Fruit fly (Drosophila melanogaster) whole organism, embryonic: ENCODE results near the gene CG13074.

Experiments
- CG10209 ChIP-seq: fragments of 200-800 bp; sonication (Bioruptor generic); optimal IDR thresholded peaks from 3 replicates; lab custom pipeline; 2017; ENCODE audit warnings: missing biosample characterization, mild to moderate bottlenecking, missing genetic modification characterization, missing genetic modification reagents
- CG11696 ChIP-seq: fragments of 200-800 bp; sonication (Bioruptor generic); IDR thresholded peaks from 2 replicates; pipeline ENCODE4 v1.3.6; 2022; ENCODE audit warnings: missing biosample characterization, missing genetic modification characterization
- CG13775 ChIP-seq: fragments of 200-800 bp; sonication (Bioruptor generic); optimal IDR thresholded peaks from 3 replicates; lab custom pipeline; 2017; ENCODE audit warnings: missing biosample characterization, mild to moderate bottlenecking, missing genetic modification characterization
- CG1603 ChIP-seq: fragments of 200-800 bp; sonication (Bioruptor generic); optimal IDR thresholded peaks from 2 replicates; lab custom pipeline; 2019; ENCODE audit warnings: missing biosample characterization, mild to moderate bottlenecking, missing genetic modification characterization, moderate library complexity
- CG18476 ChIP-seq: fragments of 200-800 bp; sonication (Bioruptor generic); optimal IDR thresholded peaks from 2 replicates; lab custom pipeline; 2016; ENCODE audit warnings: missing biosample characterization, mild to moderate bottlenecking, missing genetic modification characterization
- CG2116 ChIP-seq: fragments of 200-800 bp; sonication (Bioruptor generic); optimal IDR thresholded peaks from 3 replicates; lab custom pipeline; 2018; ENCODE audit warnings: missing biosample characterization, mild to moderate bottlenecking, missing genetic modification characterization
- CG31365 ChIP-seq: fragments of 200-800 bp; sonication (Bioruptor generic); optimal IDR thresholded peaks from 2 replicates; lab custom pipeline; 2018; ENCODE audit warnings: missing biosample characterization, mild to moderate bottlenecking, missing genetic modification characterization
- CG3838 ChIP-seq: fragments of 200-800 bp; sonication (Bioruptor generic); optimal IDR thresholded peaks from 3 replicates; lab custom pipeline; 2016; ENCODE audit warnings: missing biosample characterization, missing genetic modification characterization
- CG6689 ChIP-seq: fragments of 200-800 bp; sonication (Bioruptor generic); IDR thresholded peaks from 2 replicates; pipeline ENCODE4 v1.3.6; 2022; ENCODE audit warnings: missing biosample characterization, missing genetic modification characterization
- CG6813 ChIP-seq: fragments of 200-800 bp; sonication (Bioruptor generic); optimal IDR thresholded peaks from 2 replicates; lab custom pipeline; 2017; ENCODE audit warnings: missing biosample characterization, missing genetic modification characterization, mild to moderate bottlenecking, moderate library complexity, missing genetic modification reagents
- CG7271 ChIP-seq: fragments of 200-800 bp; sonication (Bioruptor generic); optimal IDR thresholded peaks from 2 replicates; lab custom pipeline; 2018; ENCODE audit warnings: missing biosample characterization, mild to moderate bottlenecking, missing genetic modification characterization, moderate library complexity
- CG8290 ChIP-seq, 3 experiments: fragments of 200-800 bp; sonication (Bioruptor generic); optimal IDR thresholded peaks; 2 replicates each; lab custom pipeline; 2016 to 2019; ENCODE audit warnings: missing biosample characterization in 3 of 3, missing genetic modification characterization in 3 of 3, mild to moderate bottlenecking in 2 of 3, moderate library complexity in 1 of 3
- CG8478 ChIP-seq: fragments of >200 bp; optimal IDR thresholded peaks from 2 replicates; lab custom pipeline; 2018
- CTCF ChIP-seq: fragments of 200-800 bp; sonication (Bioruptor generic); optimal IDR thresholded peaks from 2 replicates; lab custom pipeline; 2017; ENCODE audit warnings: missing biosample characterization, mild to moderate bottlenecking, missing genetic modification characterization, moderate library complexity
- Doc2 ChIP-seq: fragments of 200-800 bp; sonication (Bioruptor generic); IDR thresholded peaks from 2 replicates; pipeline ENCODE4 v1.3.6; 2022; ENCODE audit warnings: missing biosample characterization, missing genetic modification characterization
- Drgx ChIP-seq: fragments of 200-800 bp; sonication (Bioruptor generic); IDR thresholded peaks from 2 replicates; pipeline ENCODE4 v1.3.6; 2022; ENCODE audit warnings: missing biosample characterization, missing genetic modification characterization
- E2f1 ChIP-seq: fragments of 200-800 bp; sonication (Bioruptor generic); IDR thresholded peaks from 2 replicates; pipeline ENCODE4 v1.3.6; 2022; ENCODE audit warnings: missing biosample characterization, missing genetic modification characterization
- Eip74EF ChIP-seq, 2 experiments: fragments of 200-800 bp in 1 of 2; fragments of >200 bp in 1 of 2; sonication (Bioruptor generic) in 1 of 2; optimal IDR thresholded peaks; 2 replicates each; lab custom pipeline; 2017 to 2019; ENCODE audit warnings: missing biosample characterization in 2 of 2, missing genetic modification characterization in 2 of 2, mild to moderate bottlenecking in 1 of 2, moderate library complexity in 1 of 2
- Fer2 ChIP-seq: fragments of 200-800 bp; sonication (Bioruptor generic); optimal IDR thresholded peaks from 2 replicates; lab custom pipeline; 2018; ENCODE audit warnings: missing biosample characterization, mild to moderate bottlenecking, missing genetic modification characterization, moderate library complexity
- Fer3 ChIP-seq: fragments of 200-800 bp; sonication (Bioruptor generic); optimal IDR thresholded peaks from 2 replicates; lab custom pipeline; 2018; ENCODE audit warnings: missing biosample characterization, mild to moderate bottlenecking, missing genetic modification characterization, moderate library complexity
- Hey ChIP-seq: fragments of 200-800 bp; sonication (Bioruptor generic); optimal IDR thresholded peaks from 3 replicates; lab custom pipeline; 2018; ENCODE audit warnings: missing biosample characterization, mild to moderate bottlenecking, missing genetic modification characterization
- Hmx ChIP-seq: fragments of 200-800 bp; sonication (Bioruptor generic); optimal IDR thresholded peaks from 2 replicates; lab custom pipeline; 2016; ENCODE audit warnings: missing biosample characterization, missing genetic modification characterization
- Nf-YB ChIP-seq: fragments of 200-800 bp; sonication (Bioruptor generic); optimal IDR thresholded peaks from 3 replicates; lab custom pipeline; 2019; ENCODE audit warnings: missing biosample characterization, mild to moderate bottlenecking, missing genetic modification characterization, moderate library complexity
- Oaz ChIP-seq: fragments of 200-800 bp; sonication (Bioruptor generic); IDR thresholded peaks from 2 replicates; pipeline ENCODE4 v1.3.6; 2022; ENCODE audit warnings: missing biosample characterization, missing genetic modification characterization
- Rfx ChIP-seq: fragments of 200-800 bp; sonication (Bioruptor generic); IDR thresholded peaks from 2 replicates; pipeline ENCODE4 v1.3.6; 2022; ENCODE audit warnings: missing biosample characterization, missing genetic modification characterization
- Rx ChIP-seq: fragments of 200-800 bp; sonication (Bioruptor generic); IDR thresholded peaks from 2 replicates; pipeline ENCODE4 v1.3.6; 2022; ENCODE audit warnings: missing biosample characterization, missing genetic modification characterization
- Side ChIP-seq: fragments of 200-800 bp; sonication (Bioruptor generic); optimal IDR thresholded peaks from 2 replicates; lab custom pipeline; 2016; ENCODE audit warnings: missing biosample characterization, missing genetic modification characterization
- Sin3A ChIP-seq: fragments of >200 bp; optimal IDR thresholded peaks from 2 replicates; lab custom pipeline; 2018
- Tbp ChIP-seq: fragments of >200 bp; optimal IDR thresholded peaks from 2 replicates; lab custom pipeline; 2018; ENCODE audit warnings: missing biosample characterization, missing genetic modification characterization
- Xrp1 ChIP-seq: fragments of 200-800 bp; sonication (Bioruptor generic); IDR thresholded peaks from 2 replicates; pipeline ENCODE4 v1.3.6; 2022; ENCODE audit warnings: missing biosample characterization, missing genetic modification characterization
- abd-A ChIP-seq: fragments of 200-800 bp; sonication (Bioruptor generic); optimal IDR thresholded peaks from 3 replicates; lab custom pipeline; 2019; ENCODE audit warnings: missing biosample characterization, mild to moderate bottlenecking, missing genetic modification characterization, moderate library complexity
- amos ChIP-seq: fragments of 200-800 bp; sonication (Bioruptor generic); IDR thresholded peaks from 2 replicates; pipeline ENCODE4 v1.3.6; 2022; ENCODE audit warnings: missing biosample characterization, missing genetic modification characterization; ENCODE audit not compliant: partially characterized antibody
- ato ChIP-seq: fragments of 200-800 bp; sonication (Bioruptor generic); IDR thresholded peaks from 2 replicates; pipeline ENCODE4 v1.3.6; 2022; ENCODE audit warnings: missing biosample characterization, missing genetic modification characterization; ENCODE audit not compliant: partially characterized antibody
- cato ChIP-seq: fragments of 200-800 bp; sonication (Bioruptor generic); optimal IDR thresholded peaks from 2 replicates; lab custom pipeline; 2016; ENCODE audit warnings: missing biosample characterization, missing genetic modification characterization, borderline replicate concordance
- crp ChIP-seq, 2 experiments: fragments of 200-800 bp; sonication (Bioruptor generic); optimal IDR thresholded peaks; 2 replicates in 1 of 2; 3 replicates in 1 of 2; lab custom pipeline; 2017; ENCODE audit warnings: missing biosample characterization in 2 of 2, missing genetic modification characterization in 2 of 2, mild to moderate bottlenecking in 1 of 2, moderate library complexity in 1 of 2
- eve ChIP-seq, 2 experiments: fragments of >200 bp; optimal IDR thresholded peaks; 2 replicates each; lab custom pipeline; 2017; ENCODE audit warnings: missing biosample characterization in 2 of 2, missing genetic modification characterization in 2 of 2
- gt ChIP-seq: fragments of 200-800 bp; sonication (Bioruptor generic); IDR thresholded peaks from 2 replicates; pipeline ENCODE4 v1.3.6; 2022; ENCODE audit warnings: missing biosample characterization, missing genetic modification characterization
- jing ChIP-seq: fragments of 200-800 bp; sonication (Bioruptor generic); optimal IDR thresholded peaks from 2 replicates; lab custom pipeline; 2018; ENCODE audit warnings: missing biosample characterization, mild to moderate bottlenecking, missing genetic modification characterization
- ken ChIP-seq: fragments of 200-800 bp; sonication (Bioruptor generic); IDR thresholded peaks from 3 replicates; pipeline ENCODE4 v1.3.6; 2022; ENCODE audit warnings: missing biosample characterization, missing genetic modification characterization
- knrl ChIP-seq: fragments of 200-800 bp; sonication (Bioruptor generic); IDR thresholded peaks from 3 replicates; pipeline ENCODE4 v1.3.6; 2022; ENCODE audit warnings: missing biosample characterization, missing genetic modification characterization; ENCODE audit not compliant: partially characterized antibody
- lmd ChIP-seq: fragments of 200-800 bp; sonication (Bioruptor generic); IDR thresholded peaks from 2 replicates; pipeline ENCODE4 v1.3.6; 2022; ENCODE audit warnings: missing biosample characterization, missing genetic modification characterization
- lola ChIP-seq, 3 experiments: fragments of >200 bp in 2 of 3; fragments of 200-800 bp in 1 of 3; sonication (Bioruptor generic) in 1 of 3; optimal IDR thresholded peaks; 2 replicates each; lab custom pipeline; 2017 to 2019; ENCODE audit warnings: missing biosample characterization in 3 of 3, missing genetic modification characterization in 3 of 3, mild to moderate bottlenecking in 1 of 3, moderate library complexity in 1 of 3
- onecut ChIP-seq: fragments of 200-800 bp; sonication (Bioruptor generic); IDR thresholded peaks from 2 replicates; pipeline ENCODE4 v1.3.6; 2022; ENCODE audit warnings: missing biosample characterization, missing genetic modification characterization
- pan ChIP-seq, 4 experiments: fragments of >200 bp in 3 of 4; fragments of 200-800 bp in 1 of 4; sonication (Bioruptor generic) in 1 of 4; optimal IDR thresholded peaks in 3 of 4; IDR thresholded peaks in 1 of 4; 2 replicates each; pipeline versions ENCODE4 v1.3.6 to Lab custom; 2017 to 2022; ENCODE audit warnings: missing biosample characterization in 2 of 4, missing genetic modification characterization in 2 of 4, mixed read lengths in 1 of 4
- run ChIP-seq: fragments of 200-800 bp; sonication (Bioruptor generic); optimal IDR thresholded peaks from 3 replicates; lab custom pipeline; 2018; ENCODE audit warnings: missing biosample characterization, mild to moderate bottlenecking, missing genetic modification characterization
- so ChIP-seq: fragments of 200-800 bp; sonication (Bioruptor generic); IDR thresholded peaks from 3 replicates; pipeline ENCODE4 v1.3.6; 2022; ENCODE audit warnings: missing biosample characterization, missing genetic modification characterization
- tgo ChIP-seq: fragments of 200-800 bp; sonication (Bioruptor generic); IDR thresholded peaks from 3 replicates; pipeline ENCODE4 v1.3.6; 2022; ENCODE audit warnings: missing biosample characterization, missing genetic modification characterization
- tup ChIP-seq: fragments of 200-800 bp; sonication (Bioruptor generic); optimal IDR thresholded peaks from 2 replicates; lab custom pipeline; 2016; ENCODE audit warnings: missing biosample characterization, mild to moderate bottlenecking, missing genetic modification characterization, moderate library complexity
- vvl ChIP-seq: fragments of 200-800 bp; sonication (Bioruptor generic); IDR thresholded peaks from 2 replicates; pipeline ENCODE4 v1.3.6; 2022; ENCODE audit warnings: missing biosample characterization, missing genetic modification characterization

The CG13074 gene

dm6 chr3L:16128481-16128972, 31.2 kb upstream of the CG13074 start, which contains the start of gene Pgm1 (continued):
- TF ChIP-seq CG18476 (peak; percentile 72), Tbp (GFP tag; lab: Kevin White, UChicago) (no peak), Fer2 (peak; percentile 64), Oaz (GFP tag; lab: Robert Waterston, UW) (peak; percentile 66; the same call in 1 of the 2 replicates), CG8478 (lab: Kevin White, UChicago) (no peak), CG11696 (peak; percentile 56; the same call in 1 of the 2 replicates), Eip74EF (GFP tag; optimal IDR thresholded peaks at IDR 0.05; lab: Kevin White, UChicago) (peak in 1 of 2 experiments; percentile 82), ken (GFP tag; lab: Robert Waterston, UW) (peak; percentile 73; the same call in 2 of the 3 replicates), Sin3A (lab: Kevin White, UChicago) (no peak), amos (GFP tag; lab: Robert Waterston, UW) (no peak; the same call in 1 of the 2 replicates), Hey (tag; lab: Kevin White, UChicago) (peak; percentile 79), vvl (GFP tag; lab: Robert Waterston, UW) (peak; percentile 72), pan (optimal IDR thresholded peaks at IDR 0.05; lab: Kevin White, UChicago) (no peak), pan (GFP tag; optimal IDR thresholded peaks at IDR 0.05 in 1 of 2, IDR thresholded peaks at IDR 0.05 in 1 of 2) (peak in 1 of 2 experiments; percentile 85), abd-A (no peak), CTCF (GFP tag; lab: Kevin White, UChicago) (no peak), gt (no peak), CG3838 (peak; percentile 55), eve (GFP tag; optimal IDR thresholded peaks at IDR 0.05; lab: Kevin White, UChicago) (no peak), tup (GFP tag; lab: Kevin White, UChicago) (peak; percentile 74), lmd (GFP tag; lab: Robert Waterston, UW) (peak; percentile 85; the same call in 1 of the 2 replicates), CG6813 (GFP tag; lab: Kevin White, UChicago) (peak; percentile 77), cato (GFP tag; lab: Kevin White, UChicago) (peak; percentile 52), run (peak; percentile 78), CG7271 (no peak), onecut (GFP tag; lab: Robert Waterston, UW) (peak; percentile 57; the same call in 1 of the 2 replicates), tgo (peak; percentile 46; the same call in 2 of the 3 replicates), Doc2 (GFP tag; lab: Robert Waterston, UW) (no peak), lola (GFP tag; optimal IDR thresholded peaks at IDR 0.05; lab: Kevin White, UChicago) (peak in 1 of 3 experiments; percentile 46), CG13775 (GFP tag; lab: Kevin White, UChicago) (peak; percentile 67), Side (GFP tag; lab: Kevin White, UChicago) (peak; percentile 94), Hmx (peak; percentile 70), jing (GFP tag; lab: Kevin White, UChicago) (no peak), Nf-YB (peak; percentile 65), Xrp1 (peak; percentile 84), CG6689 (GFP tag; lab: Robert Waterston, UW) (peak; percentile 59), Fer3 (no peak), Drgx (GFP tag; lab: Robert Waterston, UW) (peak; percentile 82), E2f1 (peak; percentile 74), CG8290 (GFP tag; optimal IDR thresholded peaks at IDR 0.05; lab: Kevin White, UChicago) (peak; percentile 70), CG8290 (tag; optimal IDR thresholded peaks at IDR 0.05; lab: Kevin White, UChicago) (peak; percentile 34 to 96), so (peak; percentile 67; the same call in 1 of the 3 replicates), knrl (GFP tag; lab: Robert Waterston, UW) (no peak), CG2116 (GFP tag; lab: Kevin White, UChicago) (no peak), CG1603 (tag; lab: Kevin White, UChicago) (peak; percentile 95), CG31365 (tag; lab: Kevin White, UChicago) (peak; percentile 72), crp (GFP tag; optimal IDR thresholded peaks at IDR 0.05; lab: Kevin White, UChicago) (peak in 1 of 2 experiments; percentile 63), ato (GFP tag; lab: Robert Waterston, UW) (no peak), Rx (GFP tag; lab: Robert Waterston, UW) (peak; percentile 72), CG10209 (GFP tag; lab: Kevin White, UChicago) (peak; percentile 78), Rfx (GFP tag; lab: Robert Waterston, UW) (peak; percentile 85)
